Fruit fly (Drosophila melanogaster): ENCODE results near the gene CG32119.
A peak's percentile ranks its signal among the peaks of the same experiment; 100 is the strongest.

Gene CG32119

dm6 chr3L:13197551-13197950, 51.0 kb downstream of the CG32119 start:
- no peak for TF ChIP-seq ham (GFP tag; IDR thresholded peaks at IDR 0.05)
- no peak for TF ChIP-seq CG11723 (GFP tag; optimal IDR thresholded peaks at IDR 0.05)
- TF ChIP-seq Chrac-16 (GFP tag; optimal IDR thresholded peaks at IDR 0.05) = peak; percentile 23
- no peak for TF ChIP-seq prd (optimal IDR thresholded peaks at IDR 0.05)
- TF ChIP-seq prd (GFP tag; IDR thresholded peaks at IDR 0.05) = peak; percentile 59; the same call in 2 of the 3 replicates
- TF ChIP-seq kay (GFP tag; optimal IDR thresholded peaks at IDR 0.05) = peak; percentile 17
- peak; percentile 67 for TF ChIP-seq CG17829 (tag; optimal IDR thresholded peaks at IDR 0.05)
- peak; percentile 59; the same call in 1 of the 3 replicates for TF ChIP-seq CG11093 (GFP tag; IDR thresholded peaks at IDR 0.05)
- TF ChIP-seq pfk (GFP tag; optimal IDR thresholded peaks at IDR 0.05) = no peak
- TF ChIP-seq Six4 (GFP tag; optimal IDR thresholded peaks at IDR 0.05) = peak; percentile 43
- TF ChIP-seq lilli (GFP tag; optimal IDR thresholded peaks at IDR 0.05) = peak; percentile 4
- peak; percentile 70 for TF ChIP-seq phol (tag; optimal IDR thresholded peaks at IDR 0.05)
- peak; percentile 34 for TF ChIP-seq CG15514 (GFP tag; optimal IDR thresholded peaks at IDR 0.05)
- TF ChIP-seq CG14860 (GFP tag; IDR thresholded peaks at IDR 0.05; ENCODE audit: partially characterized antibody) = no peak
- peak; percentile 66 for TF ChIP-seq nmo (GFP tag; optimal IDR thresholded peaks at IDR 0.05)
- TF ChIP-seq CG12299 (tag; optimal IDR thresholded peaks at IDR 0.05) = peak; percentile 41
- peak; percentile 68 for TF ChIP-seq CG15601 (tag; optimal IDR thresholded peaks at IDR 0.05)
- TF ChIP-seq Ets65A (GFP tag) = peak; percentile 80
- TF ChIP-seq bcd (GFP tag; optimal IDR thresholded peaks at IDR 0.05) = no peak
- peak; percentile 51 for TF ChIP-seq tgo (GFP tag; IDR thresholded peaks at IDR 0.05)
- TF ChIP-seq bsh (GFP tag; optimal IDR thresholded peaks at IDR 0.05) = peak in 1 of 2 experiments; percentile 82
- TF ChIP-seq ttk (GFP tag; IDR thresholded peaks at IDR 0.05) = peak; percentile 59
- TF ChIP-seq run (tag; optimal IDR thresholded peaks at IDR 0.05) = no peak
- TF ChIP-seq CG12236 (GFP tag; optimal IDR thresholded peaks at IDR 0.05) = no peak
- TF ChIP-seq CG4707 (GFP tag; optimal IDR thresholded peaks at IDR 0.05) = peak; percentile 22
- peak; percentile 70 for TF ChIP-seq dmrt99B (tag; optimal IDR thresholded peaks at IDR 0.05)
- TF ChIP-seq CG1529 (GFP tag; optimal IDR thresholded peaks at IDR 0.05) = peak; percentile 38
- 0 out of 2 replicates have a peak, but pooled peaks have one; percentile 10 for TF ChIP-seq CG10959 (GFP tag; IDR thresholded peaks at IDR 0.05)
- no peak for TF ChIP-seq Camta (GFP tag; optimal IDR thresholded peaks at IDR 0.05)
- TF ChIP-seq ken (GFP tag; IDR thresholded peaks at IDR 0.05) = peak; percentile 29; the same call in 1 of the 3 replicates
- peak; percentile 56; the same call in 1 of the 2 replicates for TF ChIP-seq CG17328 (GFP tag; IDR thresholded peaks at IDR 0.05)
- no peak for TF ChIP-seq CG17186 (GFP tag; optimal IDR thresholded peaks at IDR 0.05)
- 0 out of 2 replicates have a peak, but pooled peaks have one; percentile 41 for TF ChIP-seq ap (GFP tag; IDR thresholded peaks at IDR 0.05)
- TF ChIP-seq slbo (GFP tag; IDR thresholded peaks at IDR 0.05) = peak; percentile 41; the same call in 1 of the 2 replicates
- TF ChIP-seq CG16813 (GFP tag; IDR thresholded peaks at IDR 0.05; ENCODE audit: partially characterized antibody) = no peak
- peak in 1 of 2 experiments; percentile 72 for TF ChIP-seq eve (GFP tag; optimal IDR thresholded peaks at IDR 0.05)
- peak; percentile 59 for TF ChIP-seq grau (tag; optimal IDR thresholded peaks at IDR 0.05)
- TF ChIP-seq twi (tag; optimal IDR thresholded peaks at IDR 0.05) = peak; percentile 24
- peak; percentile 59; the same call in 1 of the 3 replicates for TF ChIP-seq so (GFP tag; IDR thresholded peaks at IDR 0.05)
- TF ChIP-seq ind (GFP tag; optimal IDR thresholded peaks at IDR 0.05) = peak; percentile 48
- peak; percentile 64 for TF ChIP-seq CG8924 (tag; optimal IDR thresholded peaks at IDR 0.05)
- peak; percentile 59 for TF ChIP-seq CG8388 (GFP tag; optimal IDR thresholded peaks at IDR 0.05)
- peak; percentile 35; the same call in 1 of the 3 replicates for TF ChIP-seq gce (GFP tag; IDR thresholded peaks at IDR 0.05)
- TF ChIP-seq Meics (GFP tag; optimal IDR thresholded peaks at IDR 0.05) = peak; percentile 38
- 0 out of 2 replicates have a peak, but pooled peaks have one; percentile 28 for TF ChIP-seq Nf-YA (GFP tag; IDR thresholded peaks at IDR 0.05)
- peak; percentile 77 for TF ChIP-seq CG2678 (tag; optimal IDR thresholded peaks at IDR 0.05)
- TF ChIP-seq CG17359 (tag; optimal IDR thresholded peaks at IDR 0.05) = peak; percentile 63
- TF ChIP-seq CG2712 (tag; optimal IDR thresholded peaks at IDR 0.05) = peak; percentile 79
- TF ChIP-seq row (GFP tag; IDR thresholded peaks at IDR 0.05) = peak; percentile 75
- peak; percentile 57 for TF ChIP-seq CG4424 (GFP tag; optimal IDR thresholded peaks at IDR 0.05)

Data from whole organism, embryonic.